Fruit fly (Drosophila melanogaster) whole organism, prepupa: ENCODE results near the gene CG10470.

ENCODE experiments used
- Blimp-1 ChIP-seq: fragments of 200-800 bp; sonication (Bioruptor generic); optimal IDR thresholded peaks from 3 replicates; lab custom pipeline; 2017; ENCODE audit warnings: missing biosample characterization, missing genetic modification characterization, mild to moderate bottlenecking, moderate library complexity, missing genetic modification reagents
- CG10631 ChIP-seq: fragments of 200-800 bp; sonication (Bioruptor generic); optimal IDR thresholded peaks from 2 replicates; lab custom pipeline; 2016; ENCODE audit warnings: missing biosample characterization, missing genetic modification characterization
- CG10669 ChIP-seq: fragments of 200-800 bp; sonication (Bioruptor generic); optimal IDR thresholded peaks from 3 replicates; lab custom pipeline; 2018; ENCODE audit warnings: missing biosample characterization, mild to moderate bottlenecking, missing genetic modification characterization, moderate library complexity
- CG11902 ChIP-seq: fragments of 200-800 bp; sonication (Bioruptor generic); optimal IDR thresholded peaks from 3 replicates; lab custom pipeline; 2016; ENCODE audit warnings: missing biosample characterization, missing genetic modification characterization
- CG15336 ChIP-seq: fragments of 200-800 bp; sonication (Bioruptor generic); IDR thresholded peaks from 2 replicates; pipeline ENCODE4 v1.3.6; 2022; ENCODE audit warnings: missing biosample characterization, missing genetic modification characterization
- CG1621 ChIP-seq: fragments of 200-800 bp; sonication (Bioruptor generic); optimal IDR thresholded peaks from 3 replicates; lab custom pipeline; 2018; ENCODE audit warnings: missing biosample characterization, mild to moderate bottlenecking, missing genetic modification characterization
- CG16779 ChIP-seq: fragments of 200-800 bp; sonication (Bioruptor generic); optimal IDR thresholded peaks from 3 replicates; lab custom pipeline; 2017; ENCODE audit warnings: missing biosample characterization, mild to moderate bottlenecking, missing genetic modification characterization
- CG3032 ChIP-seq: fragments of 200-800 bp; optimal IDR thresholded peaks from 2 replicates; lab custom pipeline; 2019; ENCODE audit warnings: missing biosample characterization, mild to moderate bottlenecking, missing genetic modification characterization, moderate library complexity
- CG31627 ChIP-seq: fragments of 200-800 bp; sonication (Bioruptor generic); optimal IDR thresholded peaks from 3 replicates; lab custom pipeline; 2016; ENCODE audit warnings: missing biosample characterization, missing genetic modification characterization
- CG32006 ChIP-seq: fragments of 200-800 bp; sonication (Bioruptor generic); optimal IDR thresholded peaks from 3 replicates; lab custom pipeline; 2017; ENCODE audit warnings: missing biosample characterization, mild to moderate bottlenecking, missing genetic modification characterization
- CG34406 ChIP-seq: fragments of 200-800 bp; sonication (Bioruptor generic); optimal IDR thresholded peaks from 3 replicates; lab custom pipeline; 2016; ENCODE audit warnings: missing biosample characterization, missing genetic modification characterization
- CG3919 ChIP-seq: fragments of 200-800 bp; sonication (Bioruptor generic); optimal IDR thresholded peaks from 3 replicates; lab custom pipeline; 2016; ENCODE audit warnings: missing biosample characterization, missing genetic modification characterization
- CG4318 ChIP-seq: fragments of 200-800 bp; sonication (Bioruptor generic); optimal IDR thresholded peaks from 3 replicates; lab custom pipeline; 2017; ENCODE audit warnings: missing biosample characterization, mild to moderate bottlenecking, missing genetic modification characterization
- CG6808 ChIP-seq: fragments of 200-800 bp; sonication (Bioruptor generic); optimal IDR thresholded peaks from 3 replicates; lab custom pipeline; 2017; ENCODE audit warnings: missing biosample characterization, missing genetic modification characterization, mild to moderate bottlenecking, moderate library complexity, missing genetic modification reagents
- CG6854 ChIP-seq: fragments of 200-800 bp; sonication (Bioruptor generic); optimal IDR thresholded peaks from 2 replicates; lab custom pipeline; 2017; ENCODE audit warnings: missing biosample characterization, mild to moderate bottlenecking, missing genetic modification characterization
- CG8119 ChIP-seq: fragments of 200-800 bp; sonication (Bioruptor generic); IDR thresholded peaks from 3 replicates; pipeline ENCODE4 v1.3.6; 2022; ENCODE audit warnings: missing biosample characterization, missing genetic modification characterization
- CG8319 ChIP-seq: fragments of 200-800 bp; sonication (Bioruptor generic); optimal IDR thresholded peaks from 3 replicates; lab custom pipeline; 2016; ENCODE audit warnings: missing biosample characterization, missing genetic modification characterization
- CG8632 ChIP-seq: fragments of 200-800 bp; sonication (Bioruptor generic); optimal IDR thresholded peaks from 3 replicates; lab custom pipeline; 2016; ENCODE audit warnings: missing biosample characterization, missing genetic modification characterization
- CG9139 ChIP-seq: fragments of 200-800 bp; sonication (Bioruptor generic); optimal IDR thresholded peaks from 3 replicates; lab custom pipeline; 2017; ENCODE audit warnings: missing biosample characterization, mild to moderate bottlenecking, missing genetic modification characterization
- Eip75B ChIP-seq: fragments of 200-800 bp; sonication (Bioruptor generic); optimal IDR thresholded peaks from 3 replicates; lab custom pipeline; 2016; ENCODE audit warnings: missing biosample characterization, missing genetic modification characterization
- Eip78C ChIP-seq: fragments of 200-800 bp; sonication (Bioruptor generic); peaks from one replicate; lab custom pipeline; 2016; ENCODE audit warnings: missing biosample characterization, missing genetic modification characterization
- Eip93F ChIP-seq: fragments of 200-800 bp; sonication (Bioruptor generic); optimal IDR thresholded peaks from 2 replicates; lab custom pipeline; 2016; ENCODE audit warnings: missing biosample characterization, mild to moderate bottlenecking, missing genetic modification characterization
- Ets96B ChIP-seq: fragments of 200-800 bp; optimal IDR thresholded peaks from 2 replicates; lab custom pipeline; 2019; ENCODE audit warnings: missing biosample characterization, mild to moderate bottlenecking, missing genetic modification characterization, moderate library complexity
- Hr39 ChIP-seq: fragments of 200-800 bp; sonication (Bioruptor generic); optimal IDR thresholded peaks from 2 replicates; lab custom pipeline; 2016; ENCODE audit warnings: missing biosample characterization, missing genetic modification characterization
- Hr4 ChIP-seq: fragments of 200-800 bp; sonication (Bioruptor generic); optimal IDR thresholded peaks from 3 replicates; lab custom pipeline; 2016; ENCODE audit warnings: missing biosample characterization, missing genetic modification characterization
- Lpt ChIP-seq: fragments of 200-800 bp; sonication (Bioruptor generic); optimal IDR thresholded peaks from 3 replicates; lab custom pipeline; 2016; ENCODE audit warnings: missing biosample characterization, missing genetic modification characterization
- Met ChIP-seq: fragments of 200-800 bp; sonication (Bioruptor generic); optimal IDR thresholded peaks from 3 replicates; lab custom pipeline; 2016; ENCODE audit warnings: missing biosample characterization, missing genetic modification characterization
- OdsH ChIP-seq: fragments of 200-800 bp; sonication (Bioruptor generic); optimal IDR thresholded peaks from 3 replicates; lab custom pipeline; 2016; ENCODE audit warnings: missing biosample characterization, missing genetic modification characterization
- Smox ChIP-seq: fragments of 200-800 bp; sonication (Bioruptor generic); optimal IDR thresholded peaks from 3 replicates; lab custom pipeline; 2016; ENCODE audit warnings: missing biosample characterization, missing genetic modification characterization
- Sox102F ChIP-seq: fragments of 200-800 bp; sonication (Bioruptor generic); optimal IDR thresholded peaks from 2 replicates; lab custom pipeline; 2016; ENCODE audit warnings: missing biosample characterization, mild to moderate bottlenecking, missing genetic modification characterization
- Sox14 ChIP-seq: fragments of 200-800 bp; sonication (Bioruptor generic); optimal IDR thresholded peaks from 3 replicates; lab custom pipeline; 2016; ENCODE audit warnings: missing biosample characterization, missing genetic modification characterization
- achi ChIP-seq: fragments of 200-800 bp; sonication (Bioruptor generic); optimal IDR thresholded peaks from 3 replicates; lab custom pipeline; 2016; ENCODE audit warnings: missing biosample characterization, missing genetic modification characterization
- cyc ChIP-seq: fragments of 200-800 bp; sonication (Bioruptor generic); optimal IDR thresholded peaks from 3 replicates; lab custom pipeline; 2016; ENCODE audit warnings: missing biosample characterization, missing genetic modification characterization
- dac ChIP-seq: fragments of 200-800 bp; sonication (Bioruptor generic); optimal IDR thresholded peaks from 2 replicates; lab custom pipeline; 2017; ENCODE audit warnings: missing biosample characterization, mild to moderate bottlenecking, missing genetic modification characterization
- dsx ChIP-seq: fragments of 200-800 bp; optimal IDR thresholded peaks from 3 replicates; lab custom pipeline; 2019; ENCODE audit warnings: missing biosample characterization, mild to moderate bottlenecking, missing genetic modification characterization, moderate library complexity; ENCODE audit not compliant: poor library complexity, severe bottlenecking
- esn ChIP-seq: fragments of 200-800 bp; sonication (Bioruptor generic); optimal IDR thresholded peaks from 2 replicates; lab custom pipeline; 2016; ENCODE audit warnings: missing biosample characterization, mild to moderate bottlenecking, missing genetic modification characterization, moderate library complexity
- fd59A ChIP-seq: fragments of 200-800 bp; sonication (Bioruptor generic); optimal IDR thresholded peaks from 2 replicates; lab custom pipeline; 2017; ENCODE audit warnings: missing biosample characterization, mild to moderate bottlenecking, missing genetic modification characterization, missing genetic modification reagents
- lz ChIP-seq: fragments of 200-800 bp; sonication (Bioruptor generic); optimal IDR thresholded peaks from 3 replicates; lab custom pipeline; 2016; ENCODE audit warnings: missing biosample characterization, missing genetic modification characterization
- net ChIP-seq: fragments of 200-800 bp; sonication (Bioruptor generic); optimal IDR thresholded peaks from 3 replicates; lab custom pipeline; 2016; ENCODE audit warnings: missing biosample characterization, missing genetic modification characterization
- pdm3 ChIP-seq: fragments of 200-800 bp; sonication (Bioruptor generic); optimal IDR thresholded peaks from 3 replicates; lab custom pipeline; 2016; ENCODE audit warnings: missing biosample characterization, missing genetic modification characterization
- salr ChIP-seq, 2 experiments: fragments of 200-800 bp; sonication (Bioruptor generic); optimal IDR thresholded peaks; 3 replicates each; lab custom pipeline; 2016 to 2018; ENCODE audit warnings: missing biosample characterization in 2 of 2, missing genetic modification characterization in 2 of 2, mild to moderate bottlenecking in 1 of 2
- spab ChIP-seq: fragments of 200-800 bp; sonication (Bioruptor generic); optimal IDR thresholded peaks from 2 replicates; lab custom pipeline; 2017; ENCODE audit warnings: missing biosample characterization, mild to moderate bottlenecking, missing genetic modification characterization, missing genetic modification reagents
- ss ChIP-seq, 2 experiments: fragments of 200-800 bp; sonication (Bioruptor generic); optimal IDR thresholded peaks; 2 replicates in 1 of 2; 3 replicates in 1 of 2; lab custom pipeline; 2017 to 2018; ENCODE audit warnings: mild to moderate bottlenecking in 2 of 2, missing biosample characterization in 2 of 2, missing genetic modification characterization in 2 of 2, moderate library complexity in 1 of 2
- svp ChIP-seq: fragments of 200-800 bp; sonication (Bioruptor generic); peaks from one replicate; lab custom pipeline; 2016; ENCODE audit warnings: missing biosample characterization, missing genetic modification characterization
- topi ChIP-seq: fragments of 200-800 bp; sonication (Bioruptor generic); optimal IDR thresholded peaks from 3 replicates; lab custom pipeline; 2016; ENCODE audit warnings: missing biosample characterization, missing genetic modification characterization
- vri ChIP-seq: fragments of 200-800 bp; sonication (Bioruptor generic); optimal IDR thresholded peaks from 3 replicates; lab custom pipeline; 2016; ENCODE audit warnings: missing biosample characterization, mild to moderate bottlenecking, missing genetic modification characterization

The CG10470 gene

DNA sequence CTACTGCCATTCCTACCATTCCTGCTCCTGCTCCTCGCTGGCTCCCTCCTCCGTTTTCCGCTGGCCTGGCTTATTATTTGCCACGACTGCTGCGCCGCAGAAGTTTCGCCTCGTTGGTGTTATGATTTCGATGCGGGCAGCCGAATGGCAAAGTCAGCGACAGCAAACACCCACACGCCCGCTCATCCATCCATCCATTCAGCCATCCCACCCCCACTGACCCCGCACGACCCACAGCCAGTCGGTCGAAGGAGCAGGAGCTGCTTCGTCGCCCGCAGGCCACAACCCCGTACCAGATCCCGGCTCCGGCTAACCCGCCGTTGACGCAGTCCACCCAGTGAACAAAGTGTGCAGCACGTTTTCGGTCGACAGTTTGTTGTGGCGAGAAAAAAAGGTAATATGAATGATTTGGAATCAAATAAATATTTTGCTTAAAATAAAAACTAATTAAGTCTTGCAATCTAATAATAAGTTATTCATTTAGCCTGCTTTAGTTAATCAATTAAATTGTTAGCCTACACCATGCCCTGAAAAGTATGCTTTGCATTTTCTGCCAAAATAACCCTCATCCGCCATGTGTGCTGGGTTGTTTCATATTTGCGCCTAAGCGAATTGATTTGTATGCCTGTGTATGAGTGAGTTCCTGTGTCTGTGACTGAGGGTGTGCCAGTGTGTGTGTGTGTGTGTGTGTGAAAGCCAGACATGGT is 22.2 kb upstream of the CG10470 start (continued):
- TF ChIP-seq Sox14 (GFP tag; lab: Kevin White, UChicago) (peak; percentile 57), CG8319 (GFP tag; lab: Kevin White, UChicago) (no peak), CG15336 (GFP tag; lab: Robert Waterston, UW) (no peak), Hr4 (GFP tag; lab: Kevin White, UChicago) (peak; percentile 21), Eip75B (GFP tag; lab: Kevin White, UChicago) (peak; percentile 42), CG10669 (GFP tag; lab: Kevin White, UChicago) (peak; percentile 76), OdsH (GFP tag; lab: Kevin White, UChicago) (peak; percentile 35), CG8632 (GFP tag; lab: Kevin White, UChicago) (peak; percentile 43), achi (GFP tag; lab: Kevin White, UChicago) (peak; percentile 27), Lpt (no peak), CG4318 (GFP tag; lab: Kevin White, UChicago) (peak; percentile 11), CG3919 (GFP tag; lab: Kevin White, UChicago) (peak; percentile 30), pdm3 (GFP tag; lab: Kevin White, UChicago) (peak; percentile 58), cyc (GFP tag; lab: Kevin White, UChicago) (peak; percentile 9), dsx (GFP tag; lab: Kevin White, UChicago) (peak; percentile 71), CG16779 (tag; lab: Kevin White, UChicago) (peak; percentile 13), Ets96B (tag; lab: Kevin White, UChicago) (peak; percentile 73), topi (peak; percentile 25), CG11902 (peak; percentile 5), CG8119 (GFP tag; lab: Robert Waterston, UW) (peak; percentile 41; the same call in 1 of the 3 replicates), fd59A (peak; percentile 66), CG3032 (tag; lab: Kevin White, UChicago) (peak; percentile 70), svp (GFP tag; lab: Kevin White, UChicago) (peak; percentile 69), dac (GFP tag; lab: Kevin White, UChicago) (no peak), Smox (peak; percentile 44), CG31627 (GFP tag; lab: Kevin White, UChicago) (peak; percentile 33), CG6854 (no peak), Eip78C (peak; percentile 86), Hr39 (peak; percentile 16), spab (GFP tag; lab: Kevin White, UChicago) (peak; percentile 64), CG10631 (GFP tag; lab: Kevin White, UChicago) (peak; percentile 44), CG6808 (GFP tag; lab: Kevin White, UChicago) (peak; percentile 71), esn (GFP tag; lab: Kevin White, UChicago) (peak; percentile 48), CG34406 (peak; percentile 47), salr (GFP tag; optimal IDR thresholded peaks at IDR 0.05; lab: Kevin White, UChicago) (peak; percentile 32), lz (GFP tag; lab: Kevin White, UChicago) (peak; percentile 29)

DNA sequence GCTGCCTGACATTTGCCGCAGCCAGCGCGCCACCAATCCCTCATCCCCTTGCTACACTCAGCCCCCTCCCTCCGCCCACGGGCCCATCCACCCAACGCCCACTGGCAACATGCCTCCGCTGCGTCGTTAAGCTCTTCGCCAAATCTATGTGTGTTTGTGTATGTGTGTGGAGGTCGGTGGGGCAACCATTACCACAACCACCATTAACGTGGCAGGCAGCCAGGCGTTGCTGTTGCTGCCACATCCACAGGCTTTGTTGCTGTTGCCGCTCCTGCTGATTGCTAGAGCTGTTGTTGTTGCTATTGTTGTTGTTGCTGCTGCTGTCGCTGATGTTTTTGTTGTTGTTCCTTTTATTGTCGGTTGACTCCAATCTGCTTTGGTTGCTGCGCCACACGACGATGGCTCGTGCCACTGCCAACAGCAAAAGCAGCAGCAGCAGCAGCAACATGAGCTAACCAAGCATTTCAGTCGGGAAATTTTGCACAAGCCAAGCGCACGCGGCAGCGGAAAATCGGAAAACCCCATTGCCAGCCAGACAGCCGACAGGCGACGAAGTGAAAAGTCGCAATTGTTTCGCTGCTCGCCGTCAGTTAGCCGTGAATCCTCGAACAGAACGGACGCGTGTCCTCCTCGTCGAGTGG is 21.5 kb upstream of the CG10470 start, which contains the start of gene Sidpn:
TSS of gene Sidpn (plus strand) at position 465 of the 641 bp plus-strand sequence.
- no peak for TF ChIP-seq Eip93F (GFP tag; lab: Kevin White, UChicago)
- TF ChIP-seq, all 60 proteins: peak for 0

DNA sequence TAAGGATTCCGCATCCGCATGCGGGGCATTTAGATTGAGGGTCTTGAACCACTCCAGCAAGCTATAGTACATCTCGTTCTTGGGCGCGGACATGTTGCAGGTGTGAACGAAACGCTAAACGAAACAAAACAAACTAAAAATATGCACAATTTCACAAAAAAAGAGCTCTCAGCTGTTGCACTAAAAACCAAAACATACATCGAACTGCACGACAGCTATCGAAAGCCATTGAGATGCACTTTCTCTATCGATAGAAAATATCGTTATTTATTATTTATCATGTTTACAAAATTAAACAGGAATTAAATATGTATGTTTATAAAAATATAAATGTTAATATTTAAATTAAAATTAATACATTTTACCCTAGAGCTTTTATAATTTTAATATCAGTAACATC is 15.6 kb upstream of the CG10470 start, which contains the start of gene hook:
TSS of gene hook (minus strand) at position 211 of the 400 bp plus-strand sequence.
- TF ChIP-seq vri (GFP tag; lab: Kevin White, UChicago) (no peak), CG10669 (GFP tag; lab: Kevin White, UChicago) (no peak), salr (GFP tag; optimal IDR thresholded peaks at IDR 0.05; lab: Kevin White, UChicago) (no peak), fd59A (no peak), cyc (GFP tag; lab: Kevin White, UChicago) (no peak), Met (GFP tag; lab: Kevin White, UChicago) (no peak), CG1621 (tag; lab: Kevin White, UChicago) (no peak), Lpt (no peak), Sox102F (GFP tag; lab: Kevin White, UChicago) (no peak), CG8632 (GFP tag; lab: Kevin White, UChicago) (no peak), net (GFP tag; lab: Kevin White, UChicago) (no peak), CG9139 (GFP tag; lab: Kevin White, UChicago) (no peak), Sox14 (GFP tag; lab: Kevin White, UChicago) (no peak), lz (GFP tag; lab: Kevin White, UChicago) (no peak), CG32006 (GFP tag; lab: Kevin White, UChicago) (no peak), Hr39 (no peak), Blimp-1 (no peak), ss (GFP tag; optimal IDR thresholded peaks at IDR 0.05; lab: Kevin White, UChicago) (no peak)
